Worm (Caenorhabditis elegans) whole organism, late embryonic: Measurements from ENCODE around the gene C08F1.11.

Experiments
- ama-1 ChIP-seq: fragments of 150-350 bp; optimal IDR thresholded peaks from 2 replicates; lab custom pipeline; 2014
- ceh-22 ChIP-seq: sonication (generic microtip); optimal IDR thresholded peaks from 2 replicates; lab custom pipeline; 2017; ENCODE audit warnings: missing biosample characterization, missing genetic modification characterization
- elt-4 ChIP-seq: sonication (generic microtip); optimal IDR thresholded peaks from 2 replicates; lab custom pipeline; 2016; ENCODE audit warnings: missing genetic modification characterization, missing compliant biosample characterization
- madf-2 ChIP-seq: sonication (generic microtip); optimal IDR thresholded peaks from 2 replicates; lab custom pipeline; 2017; ENCODE audit warnings: missing genetic modification characterization, missing compliant biosample characterization
- sox-4 ChIP-seq: sonication (generic microtip); optimal IDR thresholded peaks from 2 replicates; lab custom pipeline; 2017; ENCODE audit warnings: mild to moderate bottlenecking, missing genetic modification characterization, inconsistent platforms, missing compliant biosample characterization

DNA sequence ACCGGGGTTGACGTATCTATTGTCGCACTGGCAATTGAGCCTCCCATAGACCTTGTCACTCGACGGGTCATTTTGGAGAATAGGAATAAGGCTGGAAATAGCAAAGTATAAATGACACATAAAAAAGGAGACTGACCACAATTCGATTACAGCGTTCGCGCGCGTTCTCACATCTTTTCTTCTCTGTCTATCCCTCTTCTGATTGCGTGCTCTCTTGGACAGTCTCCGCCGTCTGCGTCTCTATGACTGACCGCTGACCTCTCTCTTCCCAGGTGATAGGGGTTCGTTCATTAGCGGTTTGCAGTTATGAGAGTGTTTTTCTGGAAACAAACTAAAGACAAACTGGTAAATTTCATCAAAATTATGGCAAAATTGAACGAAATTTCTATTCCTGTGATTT, 48.3 kb downstream of the C08F1.11 start, which contains the start of gene ceh-83:
- TF ChIP-seq ceh-22 (no peak), ama-1 (lab: Kevin White, UChicago) (no peak), elt-4 (no peak), sox-4 (tag; lab: Kevin White, UChicago) (no peak), madf-2 (tag; lab: Kevin White, UChicago) (no peak)
